Worm (Caenorhabditis elegans) whole organism, mixed stage, embryonic: ENCODE data around the gene F58F12.4.

Source experiments
- blmp-1 ChIP-seq: fragments of 150-350 bp; optimal IDR thresholded peaks from 2 replicates; lab custom pipeline; 2014; ENCODE audit warnings: missing biosample characterization, missing genetic modification characterization
- elt-1 ChIP-seq: sonication (generic microtip); optimal IDR thresholded peaks from 2 replicates; lab custom pipeline; 2017; ENCODE audit warnings: missing genetic modification characterization, mild to moderate bottlenecking, missing compliant biosample characterization, antibody characterized with exemption, moderate library complexity, borderline replicate concordance; ENCODE audit not compliant: insufficient read depth
- lin-13 ChIP-seq: fragments of 150-350 bp; optimal IDR thresholded peaks from 2 replicates; lab custom pipeline; 2014; ENCODE audit warnings: missing biosample characterization, missing genetic modification characterization
- lsy-2 ChIP-seq: fragments of 150-350 bp; optimal IDR thresholded peaks from 2 replicates; lab custom pipeline; 2014; ENCODE audit warnings: missing biosample characterization, missing genetic modification characterization
- nhr-28 ChIP-seq: fragments of 150-350 bp; optimal IDR thresholded peaks from 2 replicates; lab custom pipeline; 2014; ENCODE audit warnings: missing biosample characterization, missing genetic modification characterization
- sem-2 ChIP-seq: fragments of 200-800 bp; sonication (Bioruptor generic); optimal IDR thresholded peaks from 2 replicates; lab custom pipeline; 2018; ENCODE audit warnings: mild to moderate bottlenecking, missing genetic modification characterization, missing compliant biosample characterization
- snpc-4 ChIP-seq: fragments of 150-350 bp; optimal IDR thresholded peaks from 2 replicates; lab custom pipeline; 2014; ENCODE audit warnings: missing biosample characterization, missing genetic modification characterization
- sptf-1 ChIP-seq: sonication (generic microtip); optimal IDR thresholded peaks from 2 replicates; lab custom pipeline; 2017; ENCODE audit warnings: mild to moderate bottlenecking, missing genetic modification characterization, moderate library complexity, missing compliant biosample characterization
- ztf-11 ChIP-seq: fragments of 150-350 bp; optimal IDR thresholded peaks from 2 replicates; lab custom pipeline; 2014; ENCODE audit warnings: missing biosample characterization, missing genetic modification characterization

DNA sequence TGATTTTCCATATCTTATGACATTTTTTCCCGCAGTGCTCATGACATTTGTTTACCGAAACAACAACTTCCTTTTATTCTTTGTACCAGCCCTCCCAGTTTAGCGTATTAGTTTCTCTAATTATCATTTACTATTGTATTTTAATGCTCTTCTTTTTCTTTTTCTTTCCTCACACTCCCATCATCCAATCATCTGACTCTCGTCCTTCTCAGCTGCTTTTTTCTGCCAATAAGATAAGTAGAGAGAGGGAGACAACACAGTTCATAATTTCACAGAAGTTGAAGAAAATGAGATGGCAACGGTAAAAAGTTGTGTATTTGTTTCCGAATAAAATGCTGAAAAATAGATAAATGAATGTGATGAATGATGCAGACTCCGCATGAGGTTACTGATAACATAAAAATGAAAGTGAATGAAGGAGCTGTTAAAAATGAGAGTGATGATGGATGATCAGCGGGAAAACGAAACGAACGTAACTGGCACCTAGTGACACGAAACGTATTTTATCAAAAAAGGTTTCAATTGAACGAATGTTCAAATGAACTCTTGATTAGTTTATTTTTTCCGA lies 9.1 kb upstream of the F58F12.4 start:
- TF ChIP-seq snpc-4 (tag; lab: Kevin White, UChicago) (no peak), sptf-1 (tag; lab: Kevin White, UChicago) (no peak), blmp-1 (tag; lab: Kevin White, UChicago) (no peak), sem-2 (GFP tag; lab: Kevin White, UChicago) (no peak), elt-1 (no peak), ztf-11 (tag; lab: Kevin White, UChicago) (no peak), nhr-28 (tag; lab: Kevin White, UChicago) (no peak), lsy-2 (tag; lab: Kevin White, UChicago) (no peak), lin-13 (tag; lab: Kevin White, UChicago) (no peak)
